Fruit fly (Drosophila melanogaster) whole organism, embryonic: ENCODE measurements around the gene CG31855.
A peak's percentile ranks its signal among the peaks of the same experiment; 100 is the strongest.

Experiments used
- Atf6 ChIP-seq: fragments of 200-800 bp; sonication (Bioruptor generic); IDR thresholded peaks from 2 replicates; pipeline ENCODE4 v1.3.6; 2022; ENCODE audit warnings: missing biosample characterization, missing genetic modification characterization
- CG10543 ChIP-seq: fragments of 200-800 bp; sonication (Bioruptor generic); optimal IDR thresholded peaks from 3 replicates; lab custom pipeline; 2017; ENCODE audit warnings: missing biosample characterization, mild to moderate bottlenecking, missing genetic modification characterization, moderate library complexity
- CG10959 ChIP-seq: fragments of 200-800 bp; sonication (Bioruptor generic); IDR thresholded peaks from 2 replicates; pipeline ENCODE4 v1.3.6; 2022; ENCODE audit warnings: missing biosample characterization, missing genetic modification characterization
- CG11723 ChIP-seq: fragments of 200-800 bp; sonication (Bioruptor generic); optimal IDR thresholded peaks from 2 replicates; lab custom pipeline; 2017; ENCODE audit warnings: missing biosample characterization, mild to moderate bottlenecking, missing genetic modification characterization
- CG12104 ChIP-seq: fragments of 200-800 bp; sonication (Bioruptor generic); optimal IDR thresholded peaks from 3 replicates; lab custom pipeline; 2016; ENCODE audit warnings: missing biosample characterization, missing genetic modification characterization
- CG12219 ChIP-seq: fragments of 200-800 bp; sonication (Bioruptor generic); optimal IDR thresholded peaks from 3 replicates; lab custom pipeline; 2018; ENCODE audit warnings: missing biosample characterization, mild to moderate bottlenecking, missing genetic modification characterization
- CG12769 ChIP-seq: fragments of 200-800 bp; sonication (Bioruptor generic); optimal IDR thresholded peaks from 2 replicates; lab custom pipeline; 2019; ENCODE audit warnings: missing biosample characterization, mild to moderate bottlenecking, missing genetic modification characterization, moderate library complexity
- CG13287 ChIP-seq: fragments of 200-800 bp; sonication (Bioruptor generic); IDR thresholded peaks from 2 replicates; pipeline ENCODE4 v1.3.6; 2022; ENCODE audit warnings: missing biosample characterization, missing genetic modification characterization; ENCODE audit not compliant: partially characterized antibody
- CG14441 ChIP-seq: fragments of 200-800 bp; sonication (Bioruptor generic); IDR thresholded peaks from 2 replicates; pipeline ENCODE4 v1.3.6; 2022; ENCODE audit warnings: missing biosample characterization, missing genetic modification characterization
- CG14667 ChIP-seq: fragments of 200-800 bp; sonication (Bioruptor generic); IDR thresholded peaks from 2 replicates; pipeline ENCODE4 v1.3.6; 2022; ENCODE audit warnings: missing biosample characterization, missing genetic modification characterization
- CG14710 ChIP-seq: fragments of 200-800 bp; sonication (Bioruptor generic); optimal IDR thresholded peaks from 3 replicates; lab custom pipeline; 2019; ENCODE audit warnings: missing biosample characterization, mild to moderate bottlenecking, missing genetic modification characterization, moderate library complexity
- CG15601 ChIP-seq: fragments of 200-800 bp; sonication (Bioruptor generic); optimal IDR thresholded peaks from 3 replicates; lab custom pipeline; 2019; ENCODE audit warnings: missing biosample characterization, mild to moderate bottlenecking, missing genetic modification characterization, moderate library complexity
- CG15696 ChIP-seq: fragments of 200-800 bp; sonication (Bioruptor generic); optimal IDR thresholded peaks from 2 replicates; lab custom pipeline; 2019; ENCODE audit warnings: missing biosample characterization, mild to moderate bottlenecking, missing genetic modification characterization, moderate library complexity
- CG16815 ChIP-seq: fragments of 200-800 bp; sonication (Bioruptor generic); optimal IDR thresholded peaks from 3 replicates; lab custom pipeline; 2017; ENCODE audit warnings: missing biosample characterization, mild to moderate bottlenecking, missing genetic modification characterization
- CG18476 ChIP-seq: fragments of 200-800 bp; sonication (Bioruptor generic); optimal IDR thresholded peaks from 2 replicates; lab custom pipeline; 2016; ENCODE audit warnings: missing biosample characterization, mild to moderate bottlenecking, missing genetic modification characterization
- CG3281 ChIP-seq: fragments of 200-800 bp; sonication (Bioruptor generic); optimal IDR thresholded peaks from 3 replicates; lab custom pipeline; 2017; ENCODE audit warnings: missing biosample characterization, mild to moderate bottlenecking, missing genetic modification characterization
- CG6689 ChIP-seq: fragments of 200-800 bp; sonication (Bioruptor generic); IDR thresholded peaks from 2 replicates; pipeline ENCODE4 v1.3.6; 2022; ENCODE audit warnings: missing biosample characterization, missing genetic modification characterization
- CG7987 ChIP-seq: fragments of 200-800 bp; sonication (Bioruptor generic); optimal IDR thresholded peaks from 2 replicates; lab custom pipeline; 2018; ENCODE audit warnings: missing biosample characterization, mild to moderate bottlenecking, missing genetic modification characterization, moderate library complexity
- CG8290 ChIP-seq, 3 experiments: fragments of 200-800 bp; sonication (Bioruptor generic); optimal IDR thresholded peaks; 2 replicates each; lab custom pipeline; 2016 to 2019; ENCODE audit warnings: missing biosample characterization in 3 of 3, missing genetic modification characterization in 3 of 3, mild to moderate bottlenecking in 2 of 3, moderate library complexity in 1 of 3
- CG8388 ChIP-seq: fragments of 200-800 bp; sonication (Bioruptor generic); optimal IDR thresholded peaks from 2 replicates; lab custom pipeline; 2019; ENCODE audit warnings: missing biosample characterization, mild to moderate bottlenecking, missing genetic modification characterization, moderate library complexity
- CG8478 ChIP-seq: fragments of >200 bp; optimal IDR thresholded peaks from 2 replicates; lab custom pipeline; 2018
- CG9797 ChIP-seq: fragments of 200-800 bp; sonication (Bioruptor generic); optimal IDR thresholded peaks from 3 replicates; lab custom pipeline; 2018; ENCODE audit warnings: missing biosample characterization, mild to moderate bottlenecking, missing genetic modification characterization
- CTCF ChIP-seq: fragments of 200-800 bp; sonication (Bioruptor generic); optimal IDR thresholded peaks from 2 replicates; lab custom pipeline; 2017; ENCODE audit warnings: missing biosample characterization, mild to moderate bottlenecking, missing genetic modification characterization, moderate library complexity
- Camta ChIP-seq: fragments of 200-800 bp; sonication (Bioruptor generic); optimal IDR thresholded peaks from 2 replicates; lab custom pipeline; 2016; ENCODE audit warnings: missing biosample characterization, missing genetic modification characterization
- Dip3 ChIP-seq: fragments of 200-800 bp; sonication (Bioruptor generic); optimal IDR thresholded peaks from 3 replicates; lab custom pipeline; 2016; ENCODE audit warnings: missing biosample characterization, missing genetic modification characterization
- HHEX ChIP-seq: fragments of 200-800 bp; sonication (Bioruptor generic); optimal IDR thresholded peaks from 3 replicates; lab custom pipeline; 2017; ENCODE audit warnings: missing biosample characterization, mild to moderate bottlenecking, missing genetic modification characterization, missing genetic modification reagents
- Nf-YB ChIP-seq: fragments of 200-800 bp; sonication (Bioruptor generic); optimal IDR thresholded peaks from 3 replicates; lab custom pipeline; 2019; ENCODE audit warnings: missing biosample characterization, mild to moderate bottlenecking, missing genetic modification characterization, moderate library complexity
- Sin3A ChIP-seq: fragments of >200 bp; optimal IDR thresholded peaks from 2 replicates; lab custom pipeline; 2018
- ara ChIP-seq: fragments of 200-800 bp; sonication (Bioruptor generic); IDR thresholded peaks from 2 replicates; pipeline ENCODE4 v1.3.6; 2022; ENCODE audit warnings: missing biosample characterization, missing genetic modification characterization
- ci ChIP-seq: fragments of 200-800 bp; sonication (Bioruptor generic); IDR thresholded peaks from 3 replicates; pipeline ENCODE4 v1.3.6; 2022; ENCODE audit warnings: missing biosample characterization, missing genetic modification characterization
- gce ChIP-seq: fragments of 200-800 bp; sonication (Bioruptor generic); IDR thresholded peaks from 3 replicates; pipeline ENCODE4 v1.3.6; 2022; ENCODE audit warnings: missing biosample characterization, missing genetic modification characterization
- gsb-n ChIP-seq: fragments of 200-800 bp; sonication (Bioruptor generic); optimal IDR thresholded peaks from 3 replicates; lab custom pipeline; 2018; ENCODE audit warnings: missing biosample characterization, mild to moderate bottlenecking, missing genetic modification characterization
- ind ChIP-seq: fragments of 200-800 bp; sonication (Bioruptor generic); optimal IDR thresholded peaks from 3 replicates; lab custom pipeline; 2016; ENCODE audit warnings: missing biosample characterization, missing genetic modification characterization
- insv ChIP-seq, 2 experiments: fragments of 200-800 bp; sonication (Bioruptor generic); optimal IDR thresholded peaks; 3 replicates each; lab custom pipeline; 2016 to 2018; ENCODE audit warnings: missing biosample characterization in 2 of 2, missing genetic modification characterization in 2 of 2
- jumu ChIP-seq: fragments of 200-800 bp; sonication (Bioruptor generic); optimal IDR thresholded peaks from 3 replicates; lab custom pipeline; 2016; ENCODE audit warnings: missing biosample characterization, missing genetic modification characterization
- kni ChIP-seq: fragments of 200-800 bp; sonication (Bioruptor generic); optimal IDR thresholded peaks from 3 replicates; lab custom pipeline; 2017; ENCODE audit warnings: mild to moderate bottlenecking, missing biosample characterization, missing genetic modification reagents, missing genetic modification characterization
- lmd ChIP-seq: fragments of 200-800 bp; sonication (Bioruptor generic); IDR thresholded peaks from 2 replicates; pipeline ENCODE4 v1.3.6; 2022; ENCODE audit warnings: missing biosample characterization, missing genetic modification characterization
- lov ChIP-seq, 2 experiments: fragments of 200-800 bp in 1 of 2; fragments of >200 bp in 1 of 2; sonication (Bioruptor generic) in 1 of 2; IDR thresholded peaks in 1 of 2; optimal IDR thresholded peaks in 1 of 2; 2 replicates in 1 of 2; 3 replicates in 1 of 2; pipeline versions ENCODE4 v1.3.6 to Lab custom; 2017 to 2022; ENCODE audit warnings: missing biosample characterization in 1 of 2, missing genetic modification characterization in 1 of 2
- p53 ChIP-seq: fragments of 200-800 bp; sonication (Bioruptor generic); optimal IDR thresholded peaks from 2 replicates; lab custom pipeline; 2016; ENCODE audit warnings: missing biosample characterization, missing genetic modification characterization
- peb ChIP-seq: fragments of 200-800 bp; sonication (Bioruptor generic); IDR thresholded peaks from 2 replicates; pipeline ENCODE4 v1.3.6; 2022; ENCODE audit warnings: missing biosample characterization, missing genetic modification characterization
- pfk ChIP-seq: fragments of 200-800 bp; sonication (Bioruptor generic); optimal IDR thresholded peaks from 2 replicates; lab custom pipeline; 2018; ENCODE audit warnings: missing biosample characterization, mild to moderate bottlenecking, missing genetic modification characterization, moderate library complexity
- pnt ChIP-seq: fragments of 200-800 bp; sonication (Bioruptor generic); optimal IDR thresholded peaks from 3 replicates; lab custom pipeline; 2016; ENCODE audit warnings: missing biosample characterization, missing genetic modification characterization
- psq ChIP-seq: fragments of 200-800 bp; sonication (Bioruptor generic); optimal IDR thresholded peaks from 2 replicates; lab custom pipeline; 2017; ENCODE audit warnings: missing biosample characterization, missing genetic modification characterization
- sc ChIP-seq, 3 experiments: fragments of >200 bp in 2 of 3; fragments of 200-800 bp in 1 of 3; sonication (Bioruptor generic) in 1 of 3; optimal IDR thresholded peaks; 2 replicates in 2 of 3; 3 replicates in 1 of 3; lab custom pipeline; 2017; ENCODE audit warnings: mild to moderate bottlenecking in 1 of 3, missing biosample characterization in 1 of 3, missing genetic modification characterization in 1 of 3, missing genetic modification reagents in 1 of 3
- schlank ChIP-seq: fragments of 200-800 bp; sonication (Bioruptor generic); optimal IDR thresholded peaks from 2 replicates; lab custom pipeline; 2018; ENCODE audit warnings: missing biosample characterization, mild to moderate bottlenecking, missing genetic modification characterization
- sr ChIP-seq: fragments of 200-800 bp; sonication (Bioruptor generic); IDR thresholded peaks from 3 replicates; pipeline ENCODE4 v1.3.6; 2022; ENCODE audit warnings: missing biosample characterization, missing genetic modification characterization
- stc ChIP-seq: fragments of 200-800 bp; sonication (Bioruptor generic); IDR thresholded peaks from 2 replicates; pipeline ENCODE4 v1.3.6; 2022; ENCODE audit warnings: missing biosample characterization, missing genetic modification characterization
- trem ChIP-seq: fragments of 200-800 bp; optimal IDR thresholded peaks from 3 replicates; lab custom pipeline; 2019; ENCODE audit warnings: missing biosample characterization, mild to moderate bottlenecking, missing genetic modification characterization, moderate library complexity
- zen2 ChIP-seq: fragments of 200-800 bp; sonication (Bioruptor generic); IDR thresholded peaks from 3 replicates; pipeline ENCODE4 v1.3.6; 2022; ENCODE audit warnings: missing biosample characterization, missing genetic modification characterization; ENCODE audit not compliant: partially characterized antibody
- zfh2 ChIP-seq: fragments of 200-800 bp; sonication (Bioruptor generic); optimal IDR thresholded peaks from 2 replicates; lab custom pipeline; 2016; ENCODE audit warnings: missing biosample characterization, missing genetic modification characterization

Gene CG31855

dm6 chr2L:13378488-13378964 lies 9.5 kb downstream of the CG31855 start, which contains the start of the genes CG9302 and beta'COP (continued):
- TF ChIP-seq zen2 (GFP tag; lab: Robert Waterston, UW) (no peak; the same call in 2 of the 3 replicates), CG14710 (peak; percentile 81), sr (no peak), Atf6 (GFP tag; lab: Robert Waterston, UW) (no peak), CG14441 (GFP tag; lab: Robert Waterston, UW) (peak; percentile 48), CG15601 (peak; percentile 68), CG14667 (GFP tag; lab: Robert Waterston, UW) (no peak), CG15696 (peak; percentile 79), stc (GFP tag; lab: Robert Waterston, UW) (no peak), schlank (tag; lab: Kevin White, UChicago) (no peak), lmd (GFP tag; lab: Robert Waterston, UW) (peak; percentile 69), CG3281 (peak; percentile 81), ind (peak; percentile 73), CG11723 (GFP tag; lab: Kevin White, UChicago) (no peak), CG9797 (GFP tag; lab: Kevin White, UChicago) (peak; percentile 32), jumu (GFP tag; lab: Kevin White, UChicago) (no peak), insv (GFP tag; optimal IDR thresholded peaks at IDR 0.05; lab: Kevin White, UChicago) (peak in 1 of 2 experiments; percentile 37), ci (GFP tag; lab: Robert Waterston, UW) (no peak), CG8478 (lab: Kevin White, UChicago) (no peak), pnt (GFP tag; lab: Kevin White, UChicago) (no peak), lov (optimal IDR thresholded peaks at IDR 0.05; lab: Kevin White, UChicago) (no peak), lov (GFP tag; IDR thresholded peaks at IDR 0.05; lab: Robert Waterston, UW) (no peak), sc (optimal IDR thresholded peaks at IDR 0.05; lab: Kevin White, UChicago) (no peak), sc (GFP tag; optimal IDR thresholded peaks at IDR 0.05; lab: Kevin White, UChicago) (peak; percentile 39), CG12219 (GFP tag; lab: Kevin White, UChicago) (no peak), CG12104 (peak; percentile 64), p53 (GFP tag; lab: Kevin White, UChicago) (peak; percentile 1), pfk (GFP tag; lab: Kevin White, UChicago) (no peak), Sin3A (lab: Kevin White, UChicago) (peak; percentile 83), CG18476 (GFP tag; lab: Kevin White, UChicago) (peak; percentile 32), CG13287 (GFP tag; lab: Robert Waterston, UW) (peak; percentile 74), Nf-YB (GFP tag; lab: Kevin White, UChicago) (no peak), psq (GFP tag; lab: Kevin White, UChicago) (peak; percentile 18), gsb-n (tag; lab: Kevin White, UChicago) (no peak), zfh2 (GFP tag; lab: Kevin White, UChicago) (peak; percentile 64), CG8290 (GFP tag; optimal IDR thresholded peaks at IDR 0.05; lab: Kevin White, UChicago) (peak; percentile 47), CG8290 (tag; optimal IDR thresholded peaks at IDR 0.05; lab: Kevin White, UChicago) (peak in 1 of 2 experiments; percentile 15), peb (GFP tag; lab: Robert Waterston, UW) (0 out of 2 replicates have a peak, but pooled peaks have one; percentile 25), gce (GFP tag; lab: Robert Waterston, UW) (no peak), Camta (GFP tag; lab: Kevin White, UChicago) (no peak), CG6689 (GFP tag; lab: Robert Waterston, UW) (peak; percentile 56), CG10959 (GFP tag; lab: Robert Waterston, UW) (no peak), Dip3 (GFP tag; lab: Kevin White, UChicago) (peak; percentile 37), CG10543 (peak; percentile 84), CG12769 (no peak), HHEX (GFP tag; lab: Kevin White, UChicago) (peak; percentile 54), CG8388 (GFP tag; lab: Kevin White, UChicago) (peak; percentile 50), ara (GFP tag; lab: Robert Waterston, UW) (no peak), CG7987 (GFP tag; lab: Kevin White, UChicago) (peak; percentile 33), kni (no peak), trem (tag; lab: Kevin White, UChicago) (peak; percentile 68), CTCF (GFP tag; lab: Kevin White, UChicago) (no peak), CG16815 (GFP tag; lab: Kevin White, UChicago) (peak; percentile 65)
